Worm (Caenorhabditis elegans) whole organism, L4 larva: ENCODE data around the gene H01M10.2.

Experiments
- F10B5.3 ChIP-seq: sonication (generic microtip); optimal IDR thresholded peaks from 2 replicates; lab custom pipeline; 2016; ENCODE audit warnings: mild to moderate bottlenecking, missing genetic modification characterization, missing compliant biosample characterization
- F26F4.8 ChIP-seq: fragments of 200-800 bp; sonication (Bioruptor generic); conservative IDR thresholded peaks from 2 replicates; pipeline ENCODE4 v1.3.6; 2022; ENCODE audit warnings: missing genetic modification characterization, missing compliant biosample characterization
- F44E2.7 ChIP-seq: fragments of 200-800 bp; sonication (Bioruptor generic); IDR thresholded peaks from 2 replicates; pipeline ENCODE4 v2.1.2; 2022; ENCODE audit warnings: missing genetic modification characterization, missing compliant biosample characterization
- T20F7.1 ChIP-seq: fragments of 200-800 bp; sonication (Bioruptor generic); optimal IDR thresholded peaks from 2 replicates; lab custom pipeline; 2018; ENCODE audit warnings: mild to moderate bottlenecking, missing genetic modification characterization, missing compliant biosample characterization
- T26A8.4 ChIP-seq: fragments of 200-800 bp; sonication (Bioruptor generic); IDR thresholded peaks from 2 replicates; pipeline ENCODE4 v1.3.6; 2022; ENCODE audit warnings: missing genetic modification characterization, missing compliant biosample characterization
- Y48G9A.11 ChIP-seq: fragments of 200-800 bp; sonication (Bioruptor generic); IDR thresholded peaks from 2 replicates; pipeline ENCODE4 v1.3.6; 2022; ENCODE audit warnings: missing genetic modification reagents, missing genetic modification characterization, missing compliant biosample characterization
- Y75B8A.6 ChIP-seq: fragments of 200-800 bp; sonication (Bioruptor generic); IDR thresholded peaks from 2 replicates; pipeline ENCODE4 v1.3.6; 2022; ENCODE audit warnings: missing genetic modification reagents, missing genetic modification characterization, missing compliant biosample characterization
- ZK337.2 ChIP-seq: fragments of 200-800 bp; sonication (Bioruptor generic); IDR thresholded peaks from 2 replicates; pipeline ENCODE4 v1.3.6; 2022; ENCODE audit warnings: missing genetic modification reagents, missing genetic modification characterization, missing compliant biosample characterization
- aha-1 ChIP-seq: fragments of 150-350 bp; peaks from one replicate; lab custom pipeline; 2014; ENCODE audit warnings: missing biosample characterization, missing genetic modification characterization
- ceh-20 ChIP-seq: fragments of 200-800 bp; sonication (Bioruptor generic); IDR thresholded peaks from 2 replicates; pipeline ENCODE4 v1.3.6; 2022; ENCODE audit warnings: missing genetic modification reagents, missing genetic modification characterization, missing compliant biosample characterization
- ceh-28 ChIP-seq: fragments of 150-350 bp; optimal IDR thresholded peaks from 2 replicates; lab custom pipeline; 2014; ENCODE audit warnings: missing biosample characterization, missing genetic modification reagents, missing genetic modification characterization
- ceh-32 ChIP-seq: sonication (generic microtip); optimal IDR thresholded peaks from 2 replicates; lab custom pipeline; 2016; ENCODE audit warnings: mild to moderate bottlenecking, missing genetic modification characterization, missing compliant biosample characterization; ENCODE audit not compliant: poor library complexity
- ceh-44 ChIP-seq: fragments of 200-800 bp; sonication (Bioruptor generic); IDR thresholded peaks from 2 replicates; pipeline ENCODE4 v1.3.6; 2022; ENCODE audit warnings: missing genetic modification reagents, missing genetic modification characterization, missing compliant biosample characterization
- ceh-82 ChIP-seq: sonication (generic microtip); optimal IDR thresholded peaks from 2 replicates; lab custom pipeline; 2017; ENCODE audit warnings: missing biosample characterization, missing genetic modification characterization
- ctbp-1 ChIP-seq: fragments of 200-800 bp; sonication (Bioruptor generic); IDR thresholded peaks from 2 replicates; pipeline ENCODE4 v1.3.6; 2022; ENCODE audit warnings: missing genetic modification reagents, missing genetic modification characterization, missing compliant biosample characterization
- daf-16 ChIP-seq, 3 experiments: sonication (generic microtip); optimal IDR thresholded peaks; 2 replicates each; lab custom pipeline; 2016 to 2017; ENCODE audit warnings: missing genetic modification characterization in 3 of 3, missing genetic modification reagents in 3 of 3, mild to moderate bottlenecking in 2 of 3, missing compliant biosample characterization in 2 of 3, missing biosample characterization in 1 of 3, moderate library complexity in 1 of 3
- daf-19 ChIP-seq: fragments of 200-800 bp; sonication (Bioruptor generic); conservative IDR thresholded peaks from 2 replicates; pipeline ENCODE4 v1.3.6; 2022; ENCODE audit warnings: missing genetic modification characterization, missing compliant biosample characterization
- dmd-9 ChIP-seq: fragments of 200-800 bp; sonication (Bioruptor generic); IDR thresholded peaks from 2 replicates; pipeline ENCODE4 v1.3.6; 2022; ENCODE audit warnings: missing genetic modification reagents, missing genetic modification characterization, missing compliant biosample characterization
- hif-1 ChIP-seq, 2 experiments: sonication (generic microtip); optimal IDR thresholded peaks; 2 replicates each; lab custom pipeline; 2016 to 2017; ENCODE audit warnings: missing compliant biosample characterization in 2 of 2, missing genetic modification characterization in 2 of 2, missing genetic modification reagents in 2 of 2, missing genotype in 2 of 2, mild to moderate bottlenecking in 1 of 2
- hlh-11 ChIP-seq: fragments of 200-800 bp; sonication (Bioruptor generic); optimal IDR thresholded peaks from 2 replicates; lab custom pipeline; 2018; ENCODE audit warnings: mild to moderate bottlenecking, missing genetic modification characterization, missing compliant biosample characterization
- hlh-30 ChIP-seq: sonication (generic microtip); optimal IDR thresholded peaks from 2 replicates; lab custom pipeline; 2017; ENCODE audit warnings: antibody characterized with exemption, mild to moderate bottlenecking, missing genetic modification characterization, missing compliant biosample characterization; ENCODE audit not compliant: insufficient read depth
- jun-1 ChIP-seq: fragments of 150-350 bp; optimal IDR thresholded peaks from 2 replicates; lab custom pipeline; 2014; ENCODE audit warnings: missing biosample characterization, missing genetic modification reagents, missing genetic modification characterization
- lin-39 ChIP-seq: fragments of 150-350 bp; optimal IDR thresholded peaks from 2 replicates; lab custom pipeline; 2014; ENCODE audit warnings: missing biosample characterization, missing genetic modification reagents, missing genetic modification characterization
- lsy-2 ChIP-seq, 2 experiments: fragments of 150-350 bp in 1 of 2; sonication (generic microtip) in 1 of 2; optimal IDR thresholded peaks; 2 replicates each; lab custom pipeline; 2014 to 2017; ENCODE audit warnings: missing biosample characterization in 2 of 2, missing genetic modification characterization in 2 of 2
- madf-5 ChIP-seq, 2 experiments: fragments of 200-800 bp; sonication (Bioruptor generic); IDR thresholded peaks; 2 replicates each; pipeline ENCODE4 v1.3.6; 2022; ENCODE audit warnings: missing compliant biosample characterization in 2 of 2, missing genetic modification characterization in 2 of 2
- mep-1 ChIP-seq: fragments of 150-350 bp; sonication (generic microtip); optimal IDR thresholded peaks from 3 replicates; lab custom pipeline; 2014; ENCODE audit warnings: missing biosample characterization, missing genetic modification characterization
- mes-2 ChIP-seq: sonication (generic microtip); optimal IDR thresholded peaks from 2 replicates; lab custom pipeline; 2016; ENCODE audit warnings: missing genotype, mild to moderate bottlenecking, missing genetic modification characterization, missing compliant biosample characterization; ENCODE audit not compliant: poor library complexity, severe bottlenecking
- nhr-102 ChIP-seq: sonication (generic microtip); optimal IDR thresholded peaks from 2 replicates; lab custom pipeline; 2016; ENCODE audit warnings: mild to moderate bottlenecking, missing genetic modification characterization, moderate library complexity, missing compliant biosample characterization
- nhr-11 ChIP-seq: fragments of 150-350 bp; optimal IDR thresholded peaks from 2 replicates; lab custom pipeline; 2014; ENCODE audit warnings: missing biosample characterization, missing genetic modification characterization
- nhr-111 ChIP-seq: fragments of 200-800 bp; sonication (Bioruptor generic); optimal IDR thresholded peaks from 2 replicates; lab custom pipeline; 2018; ENCODE audit warnings: mild to moderate bottlenecking, missing genetic modification characterization, missing compliant biosample characterization
- nhr-237 ChIP-seq: sonication (generic microtip); optimal IDR thresholded peaks from 2 replicates; lab custom pipeline; 2017; ENCODE audit warnings: missing biosample characterization, missing genetic modification characterization
- nhr-42 ChIP-seq: fragments of 200-800 bp; sonication (Bioruptor generic); IDR thresholded peaks from 2 replicates; pipeline ENCODE4 v1.3.6; 2022; ENCODE audit warnings: missing genetic modification characterization, missing compliant biosample characterization
- pqm-1 ChIP-seq: sonication (generic microtip); optimal IDR thresholded peaks from 2 replicates; lab custom pipeline; 2017; ENCODE audit warnings: missing biosample characterization, missing genetic modification characterization
- saeg-2 ChIP-seq: fragments of 200-800 bp; sonication (Bioruptor generic); IDR thresholded peaks from 2 replicates; pipeline ENCODE4 v1.3.6; 2022; ENCODE audit warnings: missing genetic modification reagents, missing genetic modification characterization, missing compliant biosample characterization
- set-16 ChIP-seq: fragments of 200-800 bp; sonication (Bioruptor generic); IDR thresholded peaks from 2 replicates; pipeline ENCODE4 v1.3.6; 2022; ENCODE audit warnings: missing genetic modification reagents, missing genetic modification characterization, missing compliant biosample characterization
- skn-1 ChIP-seq: fragments of 150-350 bp; optimal IDR thresholded peaks from 2 replicates; lab custom pipeline; 2014; ENCODE audit warnings: missing biosample characterization, missing genetic modification characterization
- spr-1 ChIP-seq: sonication (generic microtip); optimal IDR thresholded peaks from 2 replicates; lab custom pipeline; 2016; ENCODE audit warnings: mild to moderate bottlenecking, missing genetic modification characterization, missing compliant biosample characterization
- tra-1 ChIP-seq: fragments of 200-800 bp; sonication (Bioruptor generic); IDR thresholded peaks from 2 replicates; pipeline ENCODE4 v1.3.6; 2022; ENCODE audit warnings: missing genetic modification reagents, missing genetic modification characterization, missing compliant biosample characterization
- unc-39 ChIP-seq: sonication (generic microtip); optimal IDR thresholded peaks from 2 replicates; lab custom pipeline; 2017; ENCODE audit warnings: missing biosample characterization, missing genetic modification characterization
- unc-62 ChIP-seq, 3 experiments: fragments of 150-350 bp in 1 of 3; sonication (generic microtip); optimal IDR thresholded peaks in 2 of 3; peaks in 1 of 3; 1 replicate in 1 of 3; 2 replicates in 2 of 3; lab custom pipeline; 2014 to 2017; ENCODE audit warnings: missing biosample characterization in 3 of 3, missing genetic modification characterization in 3 of 3, missing genetic modification reagents in 3 of 3, missing genotype in 1 of 3
- zip-11 ChIP-seq: fragments of 200-800 bp; sonication (Bioruptor generic); IDR thresholded peaks from 2 replicates; pipeline ENCODE4 v1.3.6; 2022; ENCODE audit warnings: missing genetic modification characterization, missing compliant biosample characterization

H01M10.2 gene

ce11 chrX:2598833-2599279, 13.3 kb upstream of the H01M10.2 start (continued):
- TF ChIP-seq ceh-28 (tag; lab: Kevin White, UChicago) = no peak
- peak; percentile 81 for TF ChIP-seq mep-1 (tag; lab: Kevin White, UChicago)
- TF ChIP-seq, all 104 proteins: peak for 29

ce11 chrX:2596605-2597004, 11.1 kb upstream of the H01M10.2 start:
- no peak for TF ChIP-seq ceh-82
- peak; percentile 97 for TF ChIP-seq aha-1 (tag; lab: Kevin White, UChicago)
- TF ChIP-seq ceh-32 (tag; lab: Kevin White, UChicago) = no peak
- TF ChIP-seq ceh-44 (GFP tag; lab: Robert Waterston, UW) = no peak
- peak; percentile 58 for TF ChIP-seq nhr-11 (tag; lab: Kevin White, UChicago)
- TF ChIP-seq pqm-1 = no peak
- TF ChIP-seq lsy-2 (tag; optimal IDR thresholded peaks at IDR 0.05; lab: Kevin White, UChicago) = peak in 1 of 2 experiments; percentile 17
- TF ChIP-seq ceh-28 (tag; lab: Kevin White, UChicago) = no peak
- peak in 1 of 2 experiments; percentile 75 for TF ChIP-seq hif-1 (tag; optimal IDR thresholded peaks at IDR 0.05; lab: Kevin White, UChicago)
- no peak for TF ChIP-seq T20F7.1
- TF ChIP-seq T26A8.4 (GFP tag; lab: Robert Waterston, UW) = no peak
- TF ChIP-seq mes-2 = no peak
- TF ChIP-seq Y48G9A.11 = no peak
- no peak for TF ChIP-seq saeg-2 (GFP tag; lab: Robert Waterston, UW)
- no peak for TF ChIP-seq ceh-20 (GFP tag; lab: Robert Waterston, UW)
- TF ChIP-seq F44E2.7 (GFP tag; lab: Robert Waterston, UW) = no peak
- 0 out of 2 replicates have a peak, but pooled peaks have one; percentile 41 for TF ChIP-seq ctbp-1 (GFP tag; lab: Robert Waterston, UW)
- TF ChIP-seq ZK337.2 (GFP tag; lab: Robert Waterston, UW) = no peak
- no peak for TF ChIP-seq nhr-237 (tag; lab: Kevin White, UChicago)
- TF ChIP-seq daf-19 (GFP tag; lab: Robert Waterston, UW) = no peak
- no peak for TF ChIP-seq nhr-42 (GFP tag; lab: Robert Waterston, UW)
- no peak for TF ChIP-seq unc-62 (GFP tag; optimal IDR thresholded peaks at IDR 0.05 in 1 of 2; lab: Kevin White, UChicago)
- no peak for TF ChIP-seq unc-62 (tag; optimal IDR thresholded peaks at IDR 0.05; lab: Kevin White, UChicago)
- no peak for TF ChIP-seq skn-1
- no peak for TF ChIP-seq Y75B8A.6 (GFP tag; lab: Robert Waterston, UW)
- TF ChIP-seq zip-11 (GFP tag; lab: Robert Waterston, UW) = no peak
- TF ChIP-seq hlh-30 = peak; percentile 9
- TF ChIP-seq daf-16 (GFP tag; optimal IDR thresholded peaks at IDR 0.05; lab: Kevin White, UChicago) = no peak
- TF ChIP-seq daf-16 (tag; optimal IDR thresholded peaks at IDR 0.05; lab: Kevin White, UChicago) = no peak
- no peak for TF ChIP-seq nhr-111 (GFP tag; lab: Kevin White, UChicago)

DNA sequence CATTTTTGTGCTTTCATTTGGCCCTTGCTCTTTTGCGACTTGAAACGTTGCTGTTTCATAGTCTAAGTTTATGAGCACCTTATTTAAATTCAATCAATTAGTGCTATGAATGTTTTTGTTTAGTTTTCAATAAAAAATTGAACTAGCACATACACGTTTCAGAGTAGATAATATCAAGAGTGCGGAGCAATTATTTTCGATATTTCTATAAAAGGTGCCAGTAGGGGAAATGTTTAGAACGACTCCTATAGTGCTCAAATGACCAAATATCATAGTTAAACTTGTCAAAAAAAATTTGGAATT, 10.2 kb upstream of the H01M10.2 start:
- TF ChIP-seq nhr-102 (tag; lab: Kevin White, UChicago) = no peak
- TF ChIP-seq Y48G9A.11 = no peak
- no peak for TF ChIP-seq set-16 (GFP tag; lab: Robert Waterston, UW)
- no peak for TF ChIP-seq dmd-9 (GFP tag; lab: Robert Waterston, UW)
- TF ChIP-seq ceh-32 (tag; lab: Kevin White, UChicago) = no peak
- TF ChIP-seq spr-1 (tag; lab: Kevin White, UChicago) = no peak
- TF ChIP-seq jun-1 (tag; lab: Kevin White, UChicago) = no peak
- no peak for TF ChIP-seq F26F4.8 (GFP tag; lab: Robert Waterston, UW)
- no peak for TF ChIP-seq hlh-30
- TF ChIP-seq hlh-11 = no peak
- TF ChIP-seq pqm-1 = no peak
- TF ChIP-seq lin-39 = no peak
- no peak for TF ChIP-seq mep-1 (tag; lab: Kevin White, UChicago)
- no peak for TF ChIP-seq unc-39 (tag; lab: Kevin White, UChicago)
- no peak for TF ChIP-seq madf-5 (GFP tag; IDR thresholded peaks at IDR 0.05; lab: Robert Waterston, UW)
- no peak for TF ChIP-seq F10B5.3 (tag; lab: Kevin White, UChicago)
- no peak for TF ChIP-seq zip-11 (GFP tag; lab: Robert Waterston, UW)
- TF ChIP-seq tra-1 (GFP tag; lab: Robert Waterston, UW) = no peak
- TF ChIP-seq, all 104 proteins: peak for 0
